Worm (Caenorhabditis elegans) whole organism, early embryonic: ENCODE measurements around the gene Y62H9A.3.

Source experiments
- F13C5.2 ChIP-seq: sonication (generic microtip); optimal IDR thresholded peaks from 2 replicates; lab custom pipeline; 2017; ENCODE audit warnings: mild to moderate bottlenecking, missing genetic modification characterization, inconsistent platforms, missing compliant biosample characterization
- ama-1 ChIP-seq: fragments of 150-350 bp; optimal IDR thresholded peaks from 2 replicates; lab custom pipeline; 2014
- flt-1 ChIP-seq: fragments of 200-800 bp; sonication (Bioruptor generic); IDR thresholded peaks from 2 replicates; pipeline ENCODE4 v1.3.6; 2022; ENCODE audit warnings: missing genetic modification characterization, missing compliant biosample characterization
- scrt-1 ChIP-seq: fragments of 200-800 bp; sonication (Bioruptor generic); IDR thresholded peaks from 2 replicates; pipeline ENCODE4 v1.3.6; 2022; ENCODE audit warnings: missing genetic modification characterization, missing compliant biosample characterization
- tbx-11 ChIP-seq: fragments of 200-800 bp; sonication (Bioruptor generic); IDR thresholded peaks from 2 replicates; pipeline ENCODE4 v1.3.6; 2022; ENCODE audit warnings: missing genetic modification characterization, missing compliant biosample characterization

- TF ChIP-seq flt-1 (no peak), scrt-1 (GFP tag; lab: Robert Waterston, UW) (no peak), tbx-11 (GFP tag; lab: Robert Waterston, UW) (no peak), ama-1 (lab: Kevin White, UChicago) (no peak), F13C5.2 (tag; lab: Kevin White, UChicago) (no peak)
These were observed 42.4 kb downstream of the Y62H9A.3 start, which contains the start of gene taf-7.1 for ce11 chrX:11837378-11837777.
